Worm (Caenorhabditis elegans) whole organism, mixed stage, embryonic: ENCODE results near the gene Y48B6A.13.

Experiments
- ceh-39 ChIP-seq: fragments of 150-350 bp; optimal IDR thresholded peaks from 2 replicates; lab custom pipeline; 2014; ENCODE audit warnings: missing biosample characterization, missing genetic modification characterization
- drap-1 ChIP-seq: fragments of 200-800 bp; sonication (Bioruptor generic); optimal IDR thresholded peaks from 3 replicates; lab custom pipeline; 2018; ENCODE audit warnings: mild to moderate bottlenecking, missing genetic modification characterization, missing compliant biosample characterization
- hlh-1 ChIP-seq: fragments of 150-350 bp; optimal IDR thresholded peaks from 2 replicates; lab custom pipeline; 2014; ENCODE audit warnings: missing biosample characterization, missing genetic modification reagents, missing genetic modification characterization
- nhr-237 ChIP-seq: fragments of 150-350 bp; optimal IDR thresholded peaks from 2 replicates; lab custom pipeline; 2014; ENCODE audit warnings: missing biosample characterization, missing genetic modification characterization
- nhr-76 ChIP-seq: sonication (generic microtip); optimal IDR thresholded peaks from 2 replicates; lab custom pipeline; 2017; ENCODE audit warnings: missing biosample characterization, missing genetic modification characterization
- snpc-4 ChIP-seq: fragments of 150-350 bp; optimal IDR thresholded peaks from 2 replicates; lab custom pipeline; 2014; ENCODE audit warnings: missing biosample characterization, missing genetic modification characterization

ce11 chrII:14230075-14230474 is 4.0 kb upstream of the Y48B6A.13 start:
- TF ChIP-seq nhr-76 (tag; lab: Kevin White, UChicago), result no peak
- no peak for TF ChIP-seq drap-1
- TF ChIP-seq ceh-39 (tag; lab: Kevin White, UChicago), result no peak
- no peak for TF ChIP-seq snpc-4 (tag; lab: Kevin White, UChicago)
- TF ChIP-seq nhr-237 (tag; lab: Kevin White, UChicago), result no peak
- no peak for TF ChIP-seq hlh-1
